Worm (Caenorhabditis elegans) whole organism, L2 larva: ENCODE measurements around the gene Y54E2A.8.

ENCODE experiments used
- ama-1 ChIP-seq: fragments of 150-350 bp; optimal IDR thresholded peaks from 2 replicates; lab custom pipeline; 2018; ENCODE audit warnings: inconsistent platforms
- crh-2 ChIP-seq: sonication (generic microtip); optimal IDR thresholded peaks from 2 replicates; lab custom pipeline; 2017; ENCODE audit warnings: missing biosample characterization, missing genetic modification characterization
- lin-39 ChIP-seq: fragments of 150-350 bp; optimal IDR thresholded peaks from 2 replicates; lab custom pipeline; 2014; ENCODE audit warnings: missing biosample characterization, missing genetic modification reagents, missing genetic modification characterization
- nhr-237 ChIP-seq: fragments of 150-350 bp; optimal IDR thresholded peaks from 2 replicates; lab custom pipeline; 2014; ENCODE audit warnings: missing biosample characterization, missing genetic modification characterization
- peb-1 ChIP-seq: fragments of 150-350 bp; optimal IDR thresholded peaks from 2 replicates; lab custom pipeline; 2014; ENCODE audit warnings: missing biosample characterization, missing genetic modification characterization
- unc-62 ChIP-seq: fragments of 150-350 bp; optimal IDR thresholded peaks from 2 replicates; lab custom pipeline; 2014; ENCODE audit warnings: missing biosample characterization, missing genetic modification reagents, missing genetic modification characterization
- zag-1 ChIP-seq: fragments of 150-350 bp; optimal IDR thresholded peaks from 2 replicates; lab custom pipeline; 2014; ENCODE audit warnings: missing biosample characterization, missing genetic modification characterization
- ztf-11 ChIP-seq: sonication (generic microtip); optimal IDR thresholded peaks from 2 replicates; lab custom pipeline; 2017; ENCODE audit warnings: missing biosample characterization, missing genetic modification characterization

ce11 chrII:14792470-14792869 is 14.3 kb downstream of the Y54E2A.8 start:
- no peak for TF ChIP-seq crh-2 (tag; lab: Kevin White, UChicago)
- TF ChIP-seq lin-39, result no peak
- TF ChIP-seq nhr-237 (tag; lab: Kevin White, UChicago), result no peak
- no peak for TF ChIP-seq ama-1 (lab: Kevin White, UChicago)
- TF ChIP-seq zag-1 (tag; lab: Kevin White, UChicago), result no peak
- no peak for TF ChIP-seq peb-1
- no peak for TF ChIP-seq ztf-11 (tag; lab: Kevin White, UChicago)
- TF ChIP-seq unc-62 (GFP tag; lab: Kevin White, UChicago), result no peak
